Worm (Caenorhabditis elegans) whole organism, mixed stage, embryonic: ENCODE data around the gene sru-12.

ENCODE experiments used
- M03D4.4 ChIP-seq: sonication (generic microtip); optimal IDR thresholded peaks from 2 replicates; lab custom pipeline; 2017; ENCODE audit warnings: mild to moderate bottlenecking, missing genetic modification characterization, missing compliant biosample characterization
- ceh-39 ChIP-seq: fragments of 150-350 bp; optimal IDR thresholded peaks from 2 replicates; lab custom pipeline; 2014; ENCODE audit warnings: missing biosample characterization, missing genetic modification characterization
- ceh-43 ChIP-seq: fragments of 200-800 bp; sonication (Bioruptor generic); optimal IDR thresholded peaks from 2 replicates; lab custom pipeline; 2018; ENCODE audit warnings: mild to moderate bottlenecking, missing genetic modification characterization, moderate library complexity, missing compliant biosample characterization
- ces-1 ChIP-seq: fragments of 150-350 bp; optimal IDR thresholded peaks from 2 replicates; lab custom pipeline; 2014; ENCODE audit warnings: missing biosample characterization, missing genetic modification reagents, missing genetic modification characterization
- cnd-1 ChIP-seq: fragments of 200-800 bp; sonication (Bioruptor generic); optimal IDR thresholded peaks from 2 replicates; lab custom pipeline; 2018; ENCODE audit warnings: mild to moderate bottlenecking, missing genetic modification characterization, missing compliant biosample characterization
- drap-1 ChIP-seq: fragments of 200-800 bp; sonication (Bioruptor generic); optimal IDR thresholded peaks from 3 replicates; lab custom pipeline; 2018; ENCODE audit warnings: mild to moderate bottlenecking, missing genetic modification characterization, missing compliant biosample characterization
- elt-1 ChIP-seq: sonication (generic microtip); optimal IDR thresholded peaks from 2 replicates; lab custom pipeline; 2017; ENCODE audit warnings: missing genetic modification characterization, mild to moderate bottlenecking, missing compliant biosample characterization, antibody characterized with exemption, moderate library complexity, borderline replicate concordance; ENCODE audit not compliant: insufficient read depth
- elt-3 ChIP-seq: fragments of 150-350 bp; optimal IDR thresholded peaks from 2 replicates; lab custom pipeline; 2014; ENCODE audit warnings: missing biosample characterization, missing genetic modification characterization
- flh-1 ChIP-seq: fragments of 200-800 bp; sonication (Bioruptor generic); optimal IDR thresholded peaks from 2 replicates; lab custom pipeline; 2018; ENCODE audit warnings: mild to moderate bottlenecking, missing genetic modification characterization, moderate library complexity, missing compliant biosample characterization
- ham-2 ChIP-seq: fragments of 200-800 bp; sonication (Bioruptor generic); optimal IDR thresholded peaks from 2 replicates; lab custom pipeline; 2018; ENCODE audit warnings: mild to moderate bottlenecking, missing genetic modification characterization, missing compliant biosample characterization
- hlh-1 ChIP-seq: fragments of 150-350 bp; optimal IDR thresholded peaks from 2 replicates; lab custom pipeline; 2014; ENCODE audit warnings: missing biosample characterization, missing genetic modification reagents, missing genetic modification characterization
- lin-32 ChIP-seq: fragments of 200-800 bp; sonication (Bioruptor generic); optimal IDR thresholded peaks from 2 replicates; lab custom pipeline; 2018; ENCODE audit warnings: mild to moderate bottlenecking, missing genetic modification characterization, missing compliant biosample characterization
- lsy-2 ChIP-seq: fragments of 150-350 bp; optimal IDR thresholded peaks from 2 replicates; lab custom pipeline; 2014; ENCODE audit warnings: missing biosample characterization, missing genetic modification characterization
- mab-5 ChIP-seq: fragments of 150-350 bp; optimal IDR thresholded peaks from 2 replicates; lab custom pipeline; 2014; ENCODE audit warnings: missing biosample characterization, missing genetic modification characterization
- mep-1 ChIP-seq: fragments of 150-350 bp; optimal IDR thresholded peaks from 2 replicates; lab custom pipeline; 2017; ENCODE audit warnings: missing biosample characterization, missing genetic modification reagents, missing genetic modification characterization, inconsistent platforms
- nhr-12 ChIP-seq: fragments of 150-350 bp; optimal IDR thresholded peaks from 2 replicates; lab custom pipeline; 2014; ENCODE audit warnings: missing biosample characterization, missing genetic modification characterization
- nhr-2 ChIP-seq: fragments of 150-350 bp; optimal IDR thresholded peaks from 2 replicates; lab custom pipeline; 2014; ENCODE audit warnings: missing biosample characterization, missing genetic modification characterization
- nhr-237 ChIP-seq: fragments of 150-350 bp; optimal IDR thresholded peaks from 2 replicates; lab custom pipeline; 2014; ENCODE audit warnings: missing biosample characterization, missing genetic modification characterization
- nhr-28 ChIP-seq: fragments of 150-350 bp; optimal IDR thresholded peaks from 2 replicates; lab custom pipeline; 2014; ENCODE audit warnings: missing biosample characterization, missing genetic modification characterization
- nhr-76 ChIP-seq: sonication (generic microtip); optimal IDR thresholded peaks from 2 replicates; lab custom pipeline; 2017; ENCODE audit warnings: missing biosample characterization, missing genetic modification characterization
- pha-4 ChIP-seq: fragments of 150-350 bp; optimal IDR thresholded peaks from 2 replicates; lab custom pipeline; 2018; ENCODE audit warnings: missing biosample characterization, missing genetic modification reagents, missing genetic modification characterization
- sem-2 ChIP-seq: fragments of 200-800 bp; sonication (Bioruptor generic); optimal IDR thresholded peaks from 2 replicates; lab custom pipeline; 2018; ENCODE audit warnings: mild to moderate bottlenecking, missing genetic modification characterization, missing compliant biosample characterization
- sptf-1 ChIP-seq: sonication (generic microtip); optimal IDR thresholded peaks from 2 replicates; lab custom pipeline; 2017; ENCODE audit warnings: mild to moderate bottlenecking, missing genetic modification characterization, moderate library complexity, missing compliant biosample characterization
- tbx-8 ChIP-seq: fragments of 200-800 bp; sonication (Bioruptor generic); optimal IDR thresholded peaks from 2 replicates; lab custom pipeline; 2018; ENCODE audit warnings: mild to moderate bottlenecking, missing genetic modification characterization, moderate library complexity, missing compliant biosample characterization
- unc-120 ChIP-seq: sonication (generic microtip); optimal IDR thresholded peaks from 2 replicates; lab custom pipeline; 2017; ENCODE audit warnings: missing genetic modification characterization, missing compliant biosample characterization; ENCODE audit not compliant: poor library complexity, severe bottlenecking
- unc-39 ChIP-seq: fragments of 150-350 bp; optimal IDR thresholded peaks from 2 replicates; lab custom pipeline; 2014; ENCODE audit warnings: missing biosample characterization, missing genetic modification characterization
- unc-62 ChIP-seq: fragments of 150-350 bp; optimal IDR thresholded peaks from 2 replicates; lab custom pipeline; 2014; ENCODE audit warnings: missing biosample characterization, missing genetic modification reagents, missing genetic modification characterization
- zip-8 ChIP-seq: fragments of 150-350 bp; optimal IDR thresholded peaks from 2 replicates; lab custom pipeline; 2014; ENCODE audit warnings: missing biosample characterization, missing genetic modification characterization
- ztf-11 ChIP-seq: fragments of 150-350 bp; optimal IDR thresholded peaks from 2 replicates; lab custom pipeline; 2014; ENCODE audit warnings: missing biosample characterization, missing genetic modification characterization

The sru-12 gene

ce11 chrIV:13559020-13559419 lies 24.0 kb upstream of the sru-12 start:
- no peak for TF ChIP-seq lsy-2 (tag; lab: Kevin White, UChicago)
- no peak for TF ChIP-seq ztf-11 (tag; lab: Kevin White, UChicago)
- TF ChIP-seq ces-1 (GFP tag; lab: Kevin White, UChicago): no peak
- TF ChIP-seq nhr-76 (tag; lab: Kevin White, UChicago): no peak
- TF ChIP-seq nhr-28: no peak
- TF ChIP-seq flh-1: no peak
- TF ChIP-seq ceh-39: no peak
- TF ChIP-seq drap-1 (GFP tag; lab: Kevin White, UChicago): no peak
- no peak for TF ChIP-seq unc-62
- TF ChIP-seq unc-120 (tag; lab: Kevin White, UChicago): no peak
- no peak for TF ChIP-seq ham-2
- TF ChIP-seq tbx-8 (GFP tag; lab: Kevin White, UChicago): no peak
- no peak for TF ChIP-seq M03D4.4 (tag; lab: Kevin White, UChicago)
- no peak for TF ChIP-seq zip-8 (tag; lab: Kevin White, UChicago)
- TF ChIP-seq elt-1: no peak

- TF ChIP-seq unc-120 (tag; lab: Kevin White, UChicago) (peak; percentile 56), unc-39 (tag; lab: Kevin White, UChicago) (no peak), ces-1 (GFP tag; lab: Kevin White, UChicago) (peak; percentile 1)
Measured at ce11 chrIV:13561629-13562028, 21.4 kb upstream of the sru-12 start, which contains the start of the genes Y45F10B.13 and qui-1. Y45F10B.13 (minus strand) TSS chrIV:13561729. qui-1 (plus strand) TSS chrIV:13561861.

- TF ChIP-seq tbx-8 (GFP tag; lab: Kevin White, UChicago): no peak
- peak; percentile 67 for TF ChIP-seq ces-1 (GFP tag; lab: Kevin White, UChicago)
- no peak for TF ChIP-seq pha-4 (tag; lab: Kevin White, UChicago)
- no peak for TF ChIP-seq lin-32 (GFP tag; lab: Kevin White, UChicago)
- no peak for TF ChIP-seq sptf-1 (tag; lab: Kevin White, UChicago)
- TF ChIP-seq elt-1: no peak
Measured at ce11 chrIV:13564284-13564683, 18.7 kb upstream of the sru-12 start.

ce11 chrIV:13574733-13575132 lies 8.3 kb upstream of the sru-12 start, which contains the start of gene srd-10:
srd-10 (plus strand) TSS chrIV:13575033.
- TF ChIP-seq M03D4.4 (tag; lab: Kevin White, UChicago): no peak
- TF ChIP-seq nhr-2 (tag; lab: Kevin White, UChicago): no peak
- TF ChIP-seq nhr-237 (tag; lab: Kevin White, UChicago): no peak
- no peak for TF ChIP-seq sptf-1 (tag; lab: Kevin White, UChicago)
- TF ChIP-seq elt-1: no peak
- TF ChIP-seq pha-4 (tag; lab: Kevin White, UChicago): no peak
- no peak for TF ChIP-seq nhr-12 (tag; lab: Kevin White, UChicago)
- no peak for TF ChIP-seq ces-1 (GFP tag; lab: Kevin White, UChicago)
- no peak for TF ChIP-seq hlh-1
- TF ChIP-seq nhr-76 (tag; lab: Kevin White, UChicago): no peak

ce11 chrIV:13575673-13576072 lies 7.3 kb upstream of the sru-12 start:
- TF ChIP-seq cnd-1 (no peak), unc-62 (no peak), elt-1 (no peak), sptf-1 (tag; lab: Kevin White, UChicago) (no peak), elt-3 (tag; lab: Kevin White, UChicago) (no peak), ztf-11 (tag; lab: Kevin White, UChicago) (no peak), ceh-43 (GFP tag; lab: Kevin White, UChicago) (no peak), sem-2 (GFP tag; lab: Kevin White, UChicago) (no peak), ham-2 (no peak), pha-4 (tag; lab: Kevin White, UChicago) (no peak), lsy-2 (tag; lab: Kevin White, UChicago) (no peak), nhr-12 (tag; lab: Kevin White, UChicago) (no peak), mab-5 (tag; lab: Kevin White, UChicago) (no peak), mep-1 (tag; lab: Kevin White, UChicago) (no peak), nhr-76 (tag; lab: Kevin White, UChicago) (no peak), M03D4.4 (tag; lab: Kevin White, UChicago) (no peak), zip-8 (tag; lab: Kevin White, UChicago) (no peak), drap-1 (GFP tag; lab: Kevin White, UChicago) (no peak)
